Fruit fly (Drosophila melanogaster): ENCODE measurements around the gene RluA-2.

Gene RluA-2

dm6 chr2L:10476879-10477278 is at the start of gene RluA-2:
RluA-2 (plus strand) TSS chr2L:10477073.
- TF ChIP-seq CTCF (optimal IDR thresholded peaks at IDR 0.05) (no peak), CG8478 (optimal IDR thresholded peaks at IDR 0.05) (no peak)

- no peak for TF ChIP-seq CTCF (optimal IDR thresholded peaks at IDR 0.05)
- no peak for TF ChIP-seq CG8478 (optimal IDR thresholded peaks at IDR 0.05)
Measured at dm6 chr2L:10428528-10428927, 48.3 kb upstream of the RluA-2 start, which contains the start of gene CG5188. CG5188 (plus strand) TSS chr2L:10428829.

- TF ChIP-seq CG8478 (optimal IDR thresholded peaks at IDR 0.05) = no peak
- TF ChIP-seq CTCF (optimal IDR thresholded peaks at IDR 0.05) = no peak
Measured at dm6 chr2L:10430802-10431476, 45.9 kb upstream of the RluA-2 start, which contains the start of the genes Bug22 and TfIIB. Bug22 (minus strand) TSS chr2L:10430918. TfIIB (plus strand) TSS chr2L:10431338.

dm6 chr2L:10435606-10436160 is 41.2 kb upstream of the RluA-2 start, which contains the start of the genes TBC1D16 and holn1:
TBC1D16 (minus strand) TSS chr2L:10435656.
holn1 (plus strand) TSS chr2L:10435995.
- TF ChIP-seq CTCF (optimal IDR thresholded peaks at IDR 0.05) = no peak
- no peak for TF ChIP-seq CG8478 (optimal IDR thresholded peaks at IDR 0.05)

- TF ChIP-seq CTCF (optimal IDR thresholded peaks at IDR 0.05) (no peak), CG8478 (optimal IDR thresholded peaks at IDR 0.05) (no peak)
Measured at dm6 chr2L:10437317-10437716, 39.6 kb upstream of the RluA-2 start, which contains the start of gene STUB1. STUB1 (plus strand) TSS chr2L:10437548.

- TF ChIP-seq CTCF (optimal IDR thresholded peaks at IDR 0.05) (no peak), CG8478 (optimal IDR thresholded peaks at IDR 0.05) (no peak)
Measured at dm6 chr2L:10439174-10439573, 37.7 kb upstream of the RluA-2 start, which contains the start of gene Nse4. Nse4 (plus strand) TSS chr2L:10439440.

- TF ChIP-seq CTCF (optimal IDR thresholded peaks at IDR 0.05) = no peak
- no peak for TF ChIP-seq CG8478 (optimal IDR thresholded peaks at IDR 0.05)
Measured at dm6 chr2L:10442048-10442790, 34.7 kb upstream of the RluA-2 start, which contains the start of gene loh. loh (plus strand) TSS chr2L:10442534.

dm6 chr2L:10452296-10452695 is 24.6 kb upstream of the RluA-2 start, which contains the start of gene ppk10:
ppk10 (minus strand) TSS chr2L:10452396.
- no peak for TF ChIP-seq CG8478 (optimal IDR thresholded peaks at IDR 0.05)
- TF ChIP-seq CTCF (optimal IDR thresholded peaks at IDR 0.05) = no peak

dm6 chr2L:10455944-10456520 is 20.8 kb upstream of the RluA-2 start:
- no peak for TF ChIP-seq CTCF (optimal IDR thresholded peaks at IDR 0.05)
- no peak for TF ChIP-seq CG8478 (optimal IDR thresholded peaks at IDR 0.05)

dm6 chr2L:10457191-10457899 is 19.5 kb upstream of the RluA-2 start, which contains the start of the genes LManI and LManII:
LManI (minus strand) TSS chr2L:10457241.
LManII (plus strand) TSS chr2L:10457658.
- no peak for TF ChIP-seq CG8478 (optimal IDR thresholded peaks at IDR 0.05)
- TF ChIP-seq CTCF (optimal IDR thresholded peaks at IDR 0.05) = no peak

- TF ChIP-seq CG8478 (optimal IDR thresholded peaks at IDR 0.05) (no peak), CTCF (optimal IDR thresholded peaks at IDR 0.05) (peak; percentile 81 to 83)
Measured at dm6 chr2L:10458979-10459378, 17.9 kb upstream of the RluA-2 start.

- no peak for TF ChIP-seq CG8478 (optimal IDR thresholded peaks at IDR 0.05)
- no peak for TF ChIP-seq CTCF (optimal IDR thresholded peaks at IDR 0.05)
Measured at dm6 chr2L:10466865-10467270, 10.0 kb upstream of the RluA-2 start.

dm6 chr2L:10468388-10468787 is 8.5 kb upstream of the RluA-2 start:
- no peak for TF ChIP-seq CTCF (optimal IDR thresholded peaks at IDR 0.05)
- no peak for TF ChIP-seq CG8478 (optimal IDR thresholded peaks at IDR 0.05)

dm6 chr2L:10468978-10469377 is 7.9 kb upstream of the RluA-2 start:
- no peak for TF ChIP-seq CG8478 (optimal IDR thresholded peaks at IDR 0.05)
- TF ChIP-seq CTCF (optimal IDR thresholded peaks at IDR 0.05) = no peak

Data from S2 (cell line).